Worm (Caenorhabditis elegans) whole organism, L3 larva: ENCODE results near the gene K08H2.2.

Experiments
- R02D3.7 ChIP-seq: fragments of 150-350 bp; optimal IDR thresholded peaks from 2 replicates; lab custom pipeline; 2014; ENCODE audit warnings: missing biosample characterization, missing genetic modification characterization
- ZK546.5 ChIP-seq: sonication (generic microtip); optimal IDR thresholded peaks from 2 replicates; lab custom pipeline; 2017; ENCODE audit warnings: missing biosample characterization, missing genetic modification characterization
- aly-2 ChIP-seq: fragments of 150-350 bp; optimal IDR thresholded peaks from 2 replicates; lab custom pipeline; 2014; ENCODE audit warnings: missing biosample characterization, missing genetic modification characterization
- ama-1 ChIP-seq: fragments of 150-350 bp; optimal IDR thresholded peaks from 2 replicates; lab custom pipeline; 2018
- ceh-82 ChIP-seq: fragments of 150-350 bp; optimal IDR thresholded peaks from 2 replicates; lab custom pipeline; 2014; ENCODE audit warnings: missing biosample characterization, missing genetic modification characterization
- egl-27 ChIP-seq: sonication (generic microtip); optimal IDR thresholded peaks from 4 replicates; lab custom pipeline; 2017; ENCODE audit warnings: missing biosample characterization, missing genetic modification reagents, missing genetic modification characterization
- egl-5 ChIP-seq: fragments of 150-350 bp; optimal IDR thresholded peaks from 2 replicates; lab custom pipeline; 2017; ENCODE audit warnings: missing biosample characterization, missing genetic modification reagents, missing genetic modification characterization, inconsistent platforms
- elt-1 ChIP-seq: fragments of 150-350 bp; optimal IDR thresholded peaks from 2 replicates; lab custom pipeline; 2014; ENCODE audit warnings: missing biosample characterization, missing genetic modification characterization
- elt-2 ChIP-seq: sonication (generic microtip); optimal IDR thresholded peaks from 2 replicates; lab custom pipeline; 2016; ENCODE audit warnings: missing genetic modification reagents, mild to moderate bottlenecking, missing genetic modification characterization, missing compliant biosample characterization
- fkh-10 ChIP-seq: sonication (generic microtip); optimal IDR thresholded peaks from 2 replicates; lab custom pipeline; 2017; ENCODE audit warnings: missing biosample characterization, missing genetic modification reagents, missing genetic modification characterization
- fkh-2 ChIP-seq: fragments of 150-350 bp; optimal IDR thresholded peaks from 2 replicates; lab custom pipeline; 2014; ENCODE audit warnings: missing biosample characterization, missing genetic modification reagents, missing genetic modification characterization
- hmg-11 ChIP-seq: sonication (generic microtip); optimal IDR thresholded peaks from 2 replicates; lab custom pipeline; 2016; ENCODE audit warnings: missing genetic modification characterization, missing compliant biosample characterization
- jun-1 ChIP-seq: fragments of 150-350 bp; optimal IDR thresholded peaks from 2 replicates; lab custom pipeline; 2014; ENCODE audit warnings: missing biosample characterization, missing genetic modification reagents, missing genetic modification characterization
- lin-15B ChIP-seq: fragments of 150-350 bp; optimal IDR thresholded peaks from 2 replicates; lab custom pipeline; 2014; ENCODE audit warnings: missing biosample characterization, missing genetic modification characterization
- lin-39 ChIP-seq: fragments of 150-350 bp; optimal IDR thresholded peaks from 2 replicates; lab custom pipeline; 2018; ENCODE audit warnings: missing biosample characterization, missing genetic modification reagents, missing genetic modification characterization
- lsy-12 ChIP-seq: sonication (generic microtip); optimal IDR thresholded peaks from 2 replicates; lab custom pipeline; 2016; ENCODE audit warnings: mild to moderate bottlenecking, missing genetic modification characterization, missing compliant biosample characterization
- mdl-1 ChIP-seq: fragments of 150-350 bp; optimal IDR thresholded peaks from 2 replicates; lab custom pipeline; 2014; ENCODE audit warnings: missing biosample characterization, missing genetic modification characterization
- mml-1 ChIP-seq: fragments of 150-350 bp; sonication (generic microtip); optimal IDR thresholded peaks from 3 replicates; lab custom pipeline; 2014; ENCODE audit warnings: missing biosample characterization, missing genetic modification characterization
- nfya-1 ChIP-seq: sonication (generic microtip); optimal IDR thresholded peaks from 2 replicates; lab custom pipeline; 2017; ENCODE audit warnings: missing genetic modification characterization, mild to moderate bottlenecking, missing compliant biosample characterization, antibody characterized with exemption, moderate library complexity; ENCODE audit not compliant: insufficient read depth
- nhr-11 ChIP-seq: fragments of 150-350 bp; optimal IDR thresholded peaks from 2 replicates; lab custom pipeline; 2014; ENCODE audit warnings: missing biosample characterization, missing genetic modification characterization
- nhr-12 ChIP-seq: fragments of 150-350 bp; optimal IDR thresholded peaks from 2 replicates; lab custom pipeline; 2014; ENCODE audit warnings: missing biosample characterization, missing genetic modification characterization
- nhr-23 ChIP-seq: fragments of 150-350 bp; optimal IDR thresholded peaks from 2 replicates; lab custom pipeline; 2014; ENCODE audit warnings: missing biosample characterization, missing genetic modification reagents, missing genetic modification characterization
- nhr-237 ChIP-seq: fragments of 150-350 bp; optimal IDR thresholded peaks from 2 replicates; lab custom pipeline; 2014; ENCODE audit warnings: missing biosample characterization, missing genetic modification characterization
- nhr-25 ChIP-seq: sonication (generic microtip); optimal IDR thresholded peaks from 2 replicates; lab custom pipeline; 2017; ENCODE audit warnings: missing biosample characterization, missing genetic modification characterization
- nhr-28 ChIP-seq: fragments of 150-350 bp; optimal IDR thresholded peaks from 2 replicates; lab custom pipeline; 2014; ENCODE audit warnings: missing biosample characterization, missing genetic modification characterization
- nhr-43 ChIP-seq: sonication (generic microtip); optimal IDR thresholded peaks from 2 replicates; lab custom pipeline; 2016; ENCODE audit warnings: mild to moderate bottlenecking, missing genetic modification characterization, missing compliant biosample characterization; ENCODE audit not compliant: poor library complexity, severe bottlenecking
- nhr-76 ChIP-seq: fragments of 150-350 bp; sonication (generic microtip); optimal IDR thresholded peaks from 5 replicates; lab custom pipeline; 2014; ENCODE audit warnings: missing biosample characterization, missing genetic modification characterization
- nhr-77 ChIP-seq: fragments of 150-350 bp; optimal IDR thresholded peaks from 2 replicates; lab custom pipeline; 2014; ENCODE audit warnings: missing biosample characterization, missing genetic modification characterization
- pha-4 ChIP-seq: fragments of 150-350 bp; optimal IDR thresholded peaks from 2 replicates; lab custom pipeline; 2014; ENCODE audit warnings: missing biosample characterization, missing genetic modification reagents, missing genetic modification characterization
- pqm-1 ChIP-seq: fragments of 150-350 bp; optimal IDR thresholded peaks from 2 replicates; lab custom pipeline; 2017; ENCODE audit warnings: missing biosample characterization, missing genetic modification characterization, inconsistent platforms
- skn-1 ChIP-seq: fragments of 150-350 bp; optimal IDR thresholded peaks from 2 replicates; lab custom pipeline; 2014; ENCODE audit warnings: missing biosample characterization, missing genetic modification characterization
- snpc-4 ChIP-seq: fragments of 150-350 bp; optimal IDR thresholded peaks from 2 replicates; lab custom pipeline; 2014; ENCODE audit warnings: missing biosample characterization, missing genetic modification characterization
- tbx-2 ChIP-seq: sonication (generic microtip); optimal IDR thresholded peaks from 2 replicates; lab custom pipeline; 2016; ENCODE audit warnings: mild to moderate bottlenecking, missing genetic modification characterization, missing compliant biosample characterization
- unc-39 ChIP-seq: sonication (generic microtip); optimal IDR thresholded peaks from 4 replicates; lab custom pipeline; 2017; ENCODE audit warnings: missing biosample characterization, missing genetic modification characterization
- unc-62 ChIP-seq: fragments of 150-350 bp; sonication (generic microtip); optimal IDR thresholded peaks from 4 replicates; lab custom pipeline; 2014; ENCODE audit warnings: missing biosample characterization, missing genetic modification reagents, missing genetic modification characterization
- zag-1 ChIP-seq: fragments of 150-350 bp; optimal IDR thresholded peaks from 2 replicates; lab custom pipeline; 2014; ENCODE audit warnings: missing biosample characterization, missing genetic modification characterization
- ztf-11 ChIP-seq: fragments of 150-350 bp; optimal IDR thresholded peaks from 2 replicates; lab custom pipeline; 2014; ENCODE audit warnings: missing biosample characterization, missing genetic modification characterization
- ztf-4 ChIP-seq: fragments of 150-350 bp; optimal IDR thresholded peaks from 2 replicates; lab custom pipeline; 2014; ENCODE audit warnings: missing biosample characterization, missing genetic modification characterization

The K08H2.2 gene

ce11 chrX:13269586-13269985, 34.8 kb upstream of the K08H2.2 start, which contains the start of gene cyp-14A2:
Gene cyp-14A2, minus strand, starts transcription at chrX:13269686.
- TF ChIP-seq fkh-10 (no peak), nhr-25 (tag; lab: Kevin White, UChicago) (no peak), ztf-11 (tag; lab: Kevin White, UChicago) (no peak), pha-4 (no peak), aly-2 (tag; lab: Kevin White, UChicago) (no peak), ceh-82 (tag; lab: Kevin White, UChicago) (no peak), lin-39 (tag; lab: Kevin White, UChicago) (no peak), hmg-11 (tag; lab: Kevin White, UChicago) (no peak), egl-5 (tag; lab: Kevin White, UChicago) (no peak)

ce11 chrX:13267230-13267629, 32.5 kb upstream of the K08H2.2 start, which contains the start of gene cyp-14A1:
Gene cyp-14A1, minus strand, starts transcription at chrX:13267355.
- no peak for TF ChIP-seq ZK546.5
- TF ChIP-seq hmg-11 (tag; lab: Kevin White, UChicago) = no peak
- no peak for TF ChIP-seq aly-2 (tag; lab: Kevin White, UChicago)
- peak; percentile 26 for TF ChIP-seq nhr-23 (tag; lab: Kevin White, UChicago)
- TF ChIP-seq egl-27 (tag; lab: Kevin White, UChicago) = no peak
- TF ChIP-seq, all 47 proteins: peak for 1

ce11 chrX:13264550-13264949, 29.8 kb upstream of the K08H2.2 start:
- TF ChIP-seq nfya-1 (no peak), hmg-11 (tag; lab: Kevin White, UChicago) (peak; percentile 84), pha-4 (peak; percentile 57), unc-39 (tag; lab: Kevin White, UChicago) (no peak), R02D3.7 (tag; lab: Kevin White, UChicago) (no peak), zag-1 (tag; lab: Kevin White, UChicago) (no peak), aly-2 (tag; lab: Kevin White, UChicago) (no peak), nhr-43 (tag; lab: Kevin White, UChicago) (peak; percentile 48), nhr-28 (tag; lab: Kevin White, UChicago) (no peak), ama-1 (lab: Kevin White, UChicago) (no peak), snpc-4 (tag; lab: Kevin White, UChicago) (no peak), lin-39 (tag; lab: Kevin White, UChicago) (peak; percentile 36), ztf-11 (tag; lab: Kevin White, UChicago) (no peak), nhr-77 (no peak), ztf-4 (tag; lab: Kevin White, UChicago) (no peak), nhr-11 (tag; lab: Kevin White, UChicago) (no peak), ZK546.5 (no peak), unc-62 (peak; percentile 2), tbx-2 (tag; lab: Kevin White, UChicago) (peak; percentile 52), lsy-12 (tag; lab: Kevin White, UChicago) (peak; percentile 55), egl-27 (tag; lab: Kevin White, UChicago) (no peak), fkh-2 (tag; lab: Kevin White, UChicago) (no peak), elt-1 (no peak), mdl-1 (tag; lab: Kevin White, UChicago) (no peak), lin-15B (tag; lab: Kevin White, UChicago) (no peak), mml-1 (tag; lab: Kevin White, UChicago) (no peak), nhr-25 (tag; lab: Kevin White, UChicago) (no peak), nhr-76 (tag; lab: Kevin White, UChicago) (no peak), ceh-82 (tag; lab: Kevin White, UChicago) (peak; percentile 34), fkh-10 (peak; percentile 23), nhr-12 (tag; lab: Kevin White, UChicago) (no peak), nhr-23 (tag; lab: Kevin White, UChicago) (peak; percentile 19), jun-1 (peak; percentile 55), elt-2 (peak; percentile 49), skn-1 (tag; lab: Kevin White, UChicago) (peak; percentile 17), pqm-1 (tag; lab: Kevin White, UChicago) (no peak)

- TF ChIP-seq nhr-237 (tag; lab: Kevin White, UChicago) = no peak
- TF ChIP-seq nhr-25 (tag; lab: Kevin White, UChicago) = no peak
Measured at ce11 chrX:13262195-13262594, 27.4 kb upstream of the K08H2.2 start, which contains the start of gene K09A11.1. Gene K09A11.1, plus strand, starts transcription at chrX:13262495.
